Worm (Caenorhabditis elegans) whole organism, L4/young adult: ENCODE data around the gene tric-1B.1.

Experiments
- W03F9.2 ChIP-seq: fragments of 150-350 bp; optimal IDR thresholded peaks from 2 replicates; lab custom pipeline; 2014; ENCODE audit warnings: missing biosample characterization, missing genetic modification characterization
- him-1 ChIP-seq: sonication (generic microtip); optimal IDR thresholded peaks from 2 replicates; lab custom pipeline; 2016; ENCODE audit warnings: missing genotype, missing genetic modification reagents, missing genetic modification characterization, missing compliant biosample characterization

ce11 chrII:12261147-12261821 lies 4.8 kb downstream of the tric-1B.1 start:
- TF ChIP-seq him-1 (tag; lab: Kevin White, UChicago) (no peak), W03F9.2 (tag; lab: Kevin White, UChicago) (no peak)
